Fruit fly (Drosophila melanogaster) whole organism, wandering third instar larva: ENCODE data around the gene Pcmt.

ENCODE experiments used
- Abd-B ChIP-seq: fragments of >200 bp; optimal IDR thresholded peaks from 2 replicates; lab custom pipeline; 2017; ENCODE audit warnings: missing biosample characterization, missing genetic modification characterization
- CG32264 ChIP-seq: fragments of 200-800 bp; sonication (Bioruptor generic); optimal IDR thresholded peaks from 2 replicates; lab custom pipeline; 2016; ENCODE audit warnings: missing biosample characterization, missing genetic modification characterization
- CG9705 ChIP-seq: fragments of 200-800 bp; sonication (Bioruptor generic); optimal IDR thresholded peaks from 2 replicates; lab custom pipeline; 2018; ENCODE audit warnings: missing biosample characterization, mild to moderate bottlenecking, missing genetic modification characterization
- CrebA ChIP-seq: fragments of 200-800 bp; sonication (Bioruptor generic); optimal IDR thresholded peaks from 2 replicates; lab custom pipeline; 2016; ENCODE audit warnings: missing biosample characterization, mild to moderate bottlenecking, missing genetic modification characterization, borderline replicate concordance
- Dfd ChIP-seq: fragments of >200 bp; optimal IDR thresholded peaks from 2 replicates; lab custom pipeline; 2017; ENCODE audit warnings: missing biosample characterization, missing genetic modification characterization
- Dif ChIP-seq: fragments of 200-275, 200-300 bp; sonication (Bioruptor generic); optimal IDR thresholded peaks from 2 replicates; lab custom pipeline; 2018; ENCODE audit warnings: missing biosample characterization, missing genetic modification characterization; ENCODE audit not compliant: partially characterized antibody
- GATAd ChIP-seq: sonication (Bioruptor generic); optimal IDR thresholded peaks from 2 replicates; lab custom pipeline; 2016; ENCODE audit warnings: missing biosample characterization, missing genetic modification characterization
- HLH106 ChIP-seq: fragments of 200-800 bp; optimal IDR thresholded peaks from 3 replicates; lab custom pipeline; 2019; ENCODE audit warnings: missing biosample characterization, mild to moderate bottlenecking, missing genetic modification characterization, moderate library complexity
- Hnf4 ChIP-seq: fragments of 200-800 bp; sonication (Bioruptor generic); optimal IDR thresholded peaks from 2 replicates; lab custom pipeline; 2016; ENCODE audit warnings: missing biosample characterization, mild to moderate bottlenecking, missing genetic modification characterization
- Hr78 ChIP-seq: fragments of >200 bp; optimal IDR thresholded peaks from 2 replicates; lab custom pipeline; 2017; ENCODE audit warnings: missing biosample characterization, missing genetic modification characterization
- Hr83 ChIP-seq: fragments of 200-300 bp; sonication (Bioruptor generic); optimal IDR thresholded peaks from 2 replicates; lab custom pipeline; 2016; ENCODE audit warnings: missing biosample characterization, mild to moderate bottlenecking, missing genetic modification characterization, moderate library complexity; ENCODE audit not compliant: poor library complexity, severe bottlenecking
- Mio ChIP-seq: sonication (Bioruptor generic); optimal IDR thresholded peaks from 2 replicates; lab custom pipeline; 2016; ENCODE audit warnings: missing biosample characterization, missing genetic modification characterization
- Myc ChIP-seq: fragments of >200 bp; optimal IDR thresholded peaks from 2 replicates; lab custom pipeline; 2017
- N ChIP-seq: fragments of >200 bp; optimal IDR thresholded peaks from 2 replicates; lab custom pipeline; 2018; ENCODE audit warnings: missing biosample characterization, missing external identifiers, missing genetic modification characterization
- OdsH ChIP-seq: fragments of 200-800 bp; sonication (Bioruptor generic); optimal IDR thresholded peaks from 2 replicates; lab custom pipeline; 2016; ENCODE audit warnings: missing biosample characterization, mild to moderate bottlenecking, missing genetic modification characterization
- Rel ChIP-seq, 2 experiments: fragments of 200-800 bp; sonication (Bioruptor generic) in 1 of 2; optimal IDR thresholded peaks; 2 replicates in 1 of 2; 3 replicates in 1 of 2; lab custom pipeline; 2016 to 2019; ENCODE audit warnings: mild to moderate bottlenecking in 2 of 2, missing biosample characterization in 2 of 2, missing genetic modification characterization in 2 of 2, moderate library complexity in 1 of 2
- Vsx2 ChIP-seq: fragments of 200-300, 225-300 bp; sonication (Bioruptor generic); optimal IDR thresholded peaks from 2 replicates; lab custom pipeline; 2018; ENCODE audit warnings: missing biosample characterization, missing genetic modification characterization; ENCODE audit not compliant: partially characterized antibody
- br ChIP-seq: fragments of 200-800 bp; sonication (Bioruptor generic); optimal IDR thresholded peaks from 2 replicates; lab custom pipeline; 2016; ENCODE audit warnings: missing biosample characterization, missing genetic modification characterization
- brk ChIP-seq: fragments of 200-800 bp; sonication (Bioruptor generic); optimal IDR thresholded peaks from 2 replicates; lab custom pipeline; 2016; ENCODE audit warnings: missing biosample characterization, mild to moderate bottlenecking, missing genetic modification characterization
- dl ChIP-seq, 2 experiments: fragments of 175-275, 200-275 bp in 1 of 2; fragments of 200-275 bp in 1 of 2; sonication (Bioruptor generic); optimal IDR thresholded peaks; lab custom pipeline; 2018; ENCODE audit warnings: mild to moderate bottlenecking in 2 of 2, missing biosample characterization in 2 of 2, missing genetic modification characterization in 2 of 2, moderate library complexity in 2 of 2; ENCODE audit not compliant: partially characterized antibody in 2 of 2, insufficient read depth in 1 of 2
- dmrt93B ChIP-seq: fragments of 200-800 bp; sonication (Bioruptor generic); optimal IDR thresholded peaks from 2 replicates; lab custom pipeline; 2018; ENCODE audit warnings: missing biosample characterization, mild to moderate bottlenecking, missing genetic modification characterization
- dsf ChIP-seq: sonication (Bioruptor generic); optimal IDR thresholded peaks from 2 replicates; lab custom pipeline; 2016; ENCODE audit warnings: missing biosample characterization, missing genetic modification characterization, borderline replicate concordance
- ey ChIP-seq: fragments of 200-800 bp; sonication (Bioruptor generic); optimal IDR thresholded peaks from 2 replicates; lab custom pipeline; 2016; ENCODE audit warnings: missing biosample characterization, missing genetic modification characterization
- foxo ChIP-seq, 2 experiments: fragments of 200-800 bp; sonication (Bioruptor generic); optimal IDR thresholded peaks; 2 replicates in 1 of 2; 3 replicates in 1 of 2; lab custom pipeline; 2016 to 2017; ENCODE audit warnings: missing biosample characterization in 2 of 2, missing genetic modification characterization in 2 of 2
- fru ChIP-seq: fragments of 200-800 bp; sonication (Bioruptor generic); optimal IDR thresholded peaks from 3 replicates; lab custom pipeline; 2016; ENCODE audit warnings: missing biosample characterization, mild to moderate bottlenecking, missing genetic modification characterization
- h ChIP-seq: fragments of 200-800 bp; sonication (Bioruptor generic); optimal IDR thresholded peaks from 3 replicates; lab custom pipeline; 2016; ENCODE audit warnings: missing biosample characterization, mild to moderate bottlenecking, missing genetic modification characterization
- jim ChIP-seq: fragments of 175-275, 200-325 bp; sonication (Bioruptor generic); optimal IDR thresholded peaks from 2 replicates; lab custom pipeline; 2016; ENCODE audit warnings: missing biosample characterization, mild to moderate bottlenecking, missing genetic modification characterization
- lola ChIP-seq: fragments of >200 bp; optimal IDR thresholded peaks from 2 replicates; lab custom pipeline; 2017; ENCODE audit warnings: missing biosample characterization, missing genetic modification characterization
- pan ChIP-seq: fragments of >200 bp; optimal IDR thresholded peaks from 2 replicates; lab custom pipeline; 2017
- psq ChIP-seq: fragments of 200-800 bp; sonication (Bioruptor generic); optimal IDR thresholded peaks from 3 replicates; lab custom pipeline; 2017; ENCODE audit warnings: missing biosample characterization, mild to moderate bottlenecking, missing genetic modification characterization, moderate library complexity
- sage ChIP-seq: fragments of 200-800 bp; sonication (Bioruptor generic); optimal IDR thresholded peaks from 2 replicates; lab custom pipeline; 2016; ENCODE audit warnings: missing biosample characterization, mild to moderate bottlenecking, missing genetic modification characterization
- sv ChIP-seq: fragments of 200-800 bp; sonication (Bioruptor generic); optimal IDR thresholded peaks from 3 replicates; lab custom pipeline; 2016; ENCODE audit warnings: missing biosample characterization, missing genetic modification characterization
- tai ChIP-seq: sonication (Bioruptor generic); optimal IDR thresholded peaks from 2 replicates; lab custom pipeline; 2016; ENCODE audit warnings: missing biosample characterization, missing genetic modification characterization
- usp ChIP-seq: fragments of >200 bp; optimal IDR thresholded peaks from 2 replicates; lab custom pipeline; 2017; ENCODE audit warnings: missing biosample characterization, missing genetic modification characterization
- woc ChIP-seq: sonication (Bioruptor generic); optimal IDR thresholded peaks from 2 replicates; lab custom pipeline; 2016; ENCODE audit warnings: missing biosample characterization, mild to moderate bottlenecking, missing genetic modification characterization

Gene Pcmt

dm6 chr3R:5550452-5550851, 3.7 kb downstream of the Pcmt start:
- TF ChIP-seq sage (GFP tag; lab: Kevin White, UChicago) = no peak
- TF ChIP-seq Hr78 (GFP tag; lab: Kevin White, UChicago) = no peak
- no peak for TF ChIP-seq HLH106 (tag; lab: Kevin White, UChicago)
- no peak for TF ChIP-seq CrebA (GFP tag; lab: Kevin White, UChicago)
- no peak for TF ChIP-seq dmrt93B (GFP tag; lab: Kevin White, UChicago)
- no peak for TF ChIP-seq N (GFP tag; lab: Kevin White, UChicago)
- TF ChIP-seq jim (GFP tag; lab: Kevin White, UChicago) = no peak
- no peak for TF ChIP-seq CG32264 (GFP tag; lab: Kevin White, UChicago)
- no peak for TF ChIP-seq h
- TF ChIP-seq usp (GFP tag; lab: Kevin White, UChicago) = no peak
- no peak for TF ChIP-seq dsf (GFP tag; lab: Kevin White, UChicago)
- no peak for TF ChIP-seq Dfd (GFP tag; lab: Kevin White, UChicago)
- no peak for TF ChIP-seq br (GFP tag; lab: Kevin White, UChicago)
- TF ChIP-seq Rel (GFP tag; optimal IDR thresholded peaks at IDR 0.05; lab: Kevin White, UChicago) = no peak
- TF ChIP-seq Rel (tag; optimal IDR thresholded peaks at IDR 0.05; lab: Kevin White, UChicago) = no peak
- no peak for TF ChIP-seq dl (GFP tag; optimal IDR thresholded peaks at IDR 0.05; lab: Kevin White, UChicago; ENCODE audit: insufficient read depth in 1 of 2, partially characterized antibody in 2 of 2)
- TF ChIP-seq psq (GFP tag; lab: Kevin White, UChicago) = no peak
- TF ChIP-seq OdsH = no peak

- TF ChIP-seq CrebA (GFP tag; lab: Kevin White, UChicago) = no peak
- peak; percentile 87 for TF ChIP-seq h
- no peak for TF ChIP-seq jim (GFP tag; lab: Kevin White, UChicago)
- no peak for TF ChIP-seq Hnf4
- no peak for TF ChIP-seq brk (GFP tag; lab: Kevin White, UChicago)
- no peak for TF ChIP-seq dl (GFP tag; optimal IDR thresholded peaks at IDR 0.05; lab: Kevin White, UChicago; ENCODE audit: insufficient read depth in 1 of 2, partially characterized antibody in 2 of 2)
- TF ChIP-seq Hr78 (GFP tag; lab: Kevin White, UChicago) = no peak
- no peak for TF ChIP-seq Vsx2 (GFP tag; lab: Kevin White, UChicago)
- peak; percentile 44 for TF ChIP-seq sv (GFP tag; lab: Kevin White, UChicago)
- TF ChIP-seq ey (GFP tag; lab: Kevin White, UChicago) = peak; percentile 42
- TF ChIP-seq woc (GFP tag; lab: Kevin White, UChicago) = peak; percentile 62
- peak; percentile 87 for TF ChIP-seq Hr83 (GFP tag; lab: Kevin White, UChicago)
- no peak for TF ChIP-seq usp (GFP tag; lab: Kevin White, UChicago)
- TF ChIP-seq foxo (GFP tag; optimal IDR thresholded peaks at IDR 0.05; lab: Kevin White, UChicago) = peak in 1 of 2 experiments; percentile 69
- peak; percentile 69 for TF ChIP-seq Myc (lab: Kevin White, UChicago)
- no peak for TF ChIP-seq HLH106 (tag; lab: Kevin White, UChicago)
- TF ChIP-seq N (GFP tag; lab: Kevin White, UChicago) = no peak
- no peak for TF ChIP-seq CG32264 (GFP tag; lab: Kevin White, UChicago)
- TF ChIP-seq dsf (GFP tag; lab: Kevin White, UChicago) = no peak
- TF ChIP-seq Abd-B (GFP tag; lab: Kevin White, UChicago) = no peak
- no peak for TF ChIP-seq fru
- peak; percentile 31 for TF ChIP-seq Dif (GFP tag; lab: Kevin White, UChicago)
- no peak for TF ChIP-seq GATAd
- TF ChIP-seq OdsH = peak; percentile 32
- TF ChIP-seq dmrt93B (GFP tag; lab: Kevin White, UChicago) = no peak
- no peak for TF ChIP-seq Rel (GFP tag; optimal IDR thresholded peaks at IDR 0.05; lab: Kevin White, UChicago)
- peak; percentile 41 for TF ChIP-seq Rel (tag; optimal IDR thresholded peaks at IDR 0.05; lab: Kevin White, UChicago)
- no peak for TF ChIP-seq pan (lab: Kevin White, UChicago)
- no peak for TF ChIP-seq Mio (GFP tag; lab: Kevin White, UChicago)
- TF ChIP-seq Dfd (GFP tag; lab: Kevin White, UChicago) = no peak
- peak; percentile 38 for TF ChIP-seq CG9705 (GFP tag; lab: Kevin White, UChicago)
- TF ChIP-seq tai (GFP tag; lab: Kevin White, UChicago) = no peak
- TF ChIP-seq lola (GFP tag; lab: Kevin White, UChicago) = no peak
These were observed 6.6 kb downstream of the Pcmt start, which contains the start of gene CG2519 for dm6 chr3R:5547464-5547943. TSS of gene CG2519 (minus strand) at chr3R:5547775.
